Fruit fly (Drosophila melanogaster) whole organism, embryonic: ENCODE results near the gene Rhp.

Experiments used
- CG10959 ChIP-seq: fragments of 200-800 bp; sonication (Bioruptor generic); IDR thresholded peaks from 2 replicates; pipeline ENCODE4 v1.3.6; 2022; ENCODE audit warnings: missing biosample characterization, missing genetic modification characterization
- CG12219 ChIP-seq: fragments of 200-800 bp; sonication (Bioruptor generic); optimal IDR thresholded peaks from 3 replicates; lab custom pipeline; 2018; ENCODE audit warnings: missing biosample characterization, mild to moderate bottlenecking, missing genetic modification characterization
- CG13424 ChIP-seq: fragments of 200-800 bp; sonication (Bioruptor generic); optimal IDR thresholded peaks from 2 replicates; lab custom pipeline; 2019; ENCODE audit warnings: missing biosample characterization, mild to moderate bottlenecking, missing genetic modification characterization, moderate library complexity
- CG16813 ChIP-seq: fragments of 200-800 bp; sonication (Bioruptor generic); IDR thresholded peaks from 3 replicates; pipeline ENCODE4 v1.3.6; 2022; ENCODE audit warnings: missing biosample characterization, missing genetic modification characterization; ENCODE audit not compliant: partially characterized antibody
- CG16815 ChIP-seq: fragments of 200-800 bp; sonication (Bioruptor generic); optimal IDR thresholded peaks from 3 replicates; lab custom pipeline; 2017; ENCODE audit warnings: missing biosample characterization, mild to moderate bottlenecking, missing genetic modification characterization
- CG1832 ChIP-seq: fragments of 200-800 bp; sonication (Bioruptor generic); optimal IDR thresholded peaks from 2 replicates; lab custom pipeline; 2017; ENCODE audit warnings: missing biosample characterization, mild to moderate bottlenecking, missing genetic modification characterization, inconsistent platforms
- CG2120 ChIP-seq: fragments of 200-800 bp; sonication (Bioruptor generic); optimal IDR thresholded peaks from 3 replicates; lab custom pipeline; 2016; ENCODE audit warnings: missing biosample characterization, missing genetic modification characterization
- CG30403 ChIP-seq: fragments of 200-800 bp; sonication (Bioruptor generic); optimal IDR thresholded peaks from 3 replicates; lab custom pipeline; 2016; ENCODE audit warnings: missing biosample characterization, missing genetic modification characterization
- CG33213 ChIP-seq: fragments of 200-800 bp; sonication (Bioruptor generic); optimal IDR thresholded peaks from 3 replicates; lab custom pipeline; 2016; ENCODE audit warnings: missing biosample characterization, missing genetic modification characterization
- CG34422 ChIP-seq: fragments of 200-800 bp; sonication (Bioruptor generic); IDR thresholded peaks from 3 replicates; pipeline ENCODE4 v1.3.6; 2022; ENCODE audit warnings: missing biosample characterization, missing genetic modification characterization
- CG3995 ChIP-seq: fragments of 200-800 bp; sonication (Bioruptor generic); optimal IDR thresholded peaks from 3 replicates; lab custom pipeline; 2016; ENCODE audit warnings: missing biosample characterization, missing genetic modification characterization
- CG4707 ChIP-seq: fragments of 200-800 bp; sonication (Bioruptor generic); optimal IDR thresholded peaks from 2 replicates; lab custom pipeline; 2018; ENCODE audit warnings: missing biosample characterization, mild to moderate bottlenecking, missing genetic modification characterization, moderate library complexity
- CG6689 ChIP-seq: fragments of 200-800 bp; sonication (Bioruptor generic); IDR thresholded peaks from 2 replicates; pipeline ENCODE4 v1.3.6; 2022; ENCODE audit warnings: missing biosample characterization, missing genetic modification characterization
- CG8388 ChIP-seq: fragments of 200-800 bp; sonication (Bioruptor generic); optimal IDR thresholded peaks from 2 replicates; lab custom pipeline; 2019; ENCODE audit warnings: missing biosample characterization, mild to moderate bottlenecking, missing genetic modification characterization, moderate library complexity
- CG9437 ChIP-seq: fragments of 200-800 bp; sonication (Bioruptor generic); optimal IDR thresholded peaks from 2 replicates; lab custom pipeline; 2018; ENCODE audit warnings: missing biosample characterization, mild to moderate bottlenecking, missing genetic modification characterization
- Doc3 ChIP-seq: fragments of 200-800 bp; sonication (Bioruptor generic); IDR thresholded peaks from 3 replicates; pipeline ENCODE4 v1.3.6; 2022; ENCODE audit warnings: missing biosample characterization, missing genetic modification characterization; ENCODE audit not compliant: partially characterized antibody
- E2f2 ChIP-seq: fragments of 200-800 bp; sonication (Bioruptor generic); IDR thresholded peaks from 2 replicates; pipeline ENCODE4 v1.3.6; 2022; ENCODE audit warnings: missing biosample characterization, missing genetic modification characterization
- Eip74EF ChIP-seq, 2 experiments: fragments of 200-800 bp in 1 of 2; fragments of >200 bp in 1 of 2; sonication (Bioruptor generic) in 1 of 2; optimal IDR thresholded peaks; 2 replicates each; lab custom pipeline; 2017 to 2019; ENCODE audit warnings: missing biosample characterization in 2 of 2, missing genetic modification characterization in 2 of 2, mild to moderate bottlenecking in 1 of 2, moderate library complexity in 1 of 2
- HmgZ ChIP-seq: fragments of 200-800 bp; sonication (Bioruptor generic); optimal IDR thresholded peaks from 2 replicates; lab custom pipeline; 2018; ENCODE audit warnings: missing biosample characterization, mild to moderate bottlenecking, missing genetic modification characterization
- Hr3 ChIP-seq: fragments of 200-800 bp; sonication (Bioruptor generic); optimal IDR thresholded peaks from 3 replicates; lab custom pipeline; 2016; ENCODE audit warnings: missing biosample characterization, missing genetic modification characterization
- Kr ChIP-seq: fragments of 200-800 bp; sonication (Bioruptor generic); optimal IDR thresholded peaks from 2 replicates; lab custom pipeline; 2017; ENCODE audit warnings: missing biosample characterization, mild to moderate bottlenecking, missing genetic modification characterization
- MBD-R2 ChIP-seq: fragments of 200-800 bp; sonication (Bioruptor generic); IDR thresholded peaks from 2 replicates; pipeline ENCODE4 v1.3.6; 2022; ENCODE audit warnings: missing biosample characterization, missing genetic modification characterization
- Myb ChIP-seq: fragments of 200-800 bp; sonication (Bioruptor generic); optimal IDR thresholded peaks from 2 replicates; lab custom pipeline; 2016; ENCODE audit warnings: missing biosample characterization, missing genetic modification characterization
- Rfx ChIP-seq: fragments of 200-800 bp; sonication (Bioruptor generic); IDR thresholded peaks from 2 replicates; pipeline ENCODE4 v1.3.6; 2022; ENCODE audit warnings: missing biosample characterization, missing genetic modification characterization
- Sry-δ ChIP-seq: fragments of 200-800 bp; sonication (Bioruptor generic); optimal IDR thresholded peaks from 2 replicates; lab custom pipeline; 2016; ENCODE audit warnings: missing biosample characterization, missing genetic modification characterization
- ato ChIP-seq: fragments of 200-800 bp; sonication (Bioruptor generic); IDR thresholded peaks from 2 replicates; pipeline ENCODE4 v1.3.6; 2022; ENCODE audit warnings: missing biosample characterization, missing genetic modification characterization; ENCODE audit not compliant: partially characterized antibody
- bbx ChIP-seq: fragments of 200-800 bp; sonication (Bioruptor generic); IDR thresholded peaks from 2 replicates; pipeline ENCODE4 v1.3.6; 2022; ENCODE audit warnings: missing biosample characterization, missing genetic modification characterization; ENCODE audit not compliant: partially characterized antibody
- chif ChIP-seq, 2 experiments: fragments of 200-800 bp; sonication (Bioruptor generic); optimal IDR thresholded peaks; 3 replicates each; lab custom pipeline; 2016; ENCODE audit warnings: missing biosample characterization in 2 of 2, missing genetic modification characterization in 2 of 2
- da ChIP-seq: fragments of 200-800 bp; sonication (Bioruptor generic); optimal IDR thresholded peaks from 2 replicates; lab custom pipeline; 2016; ENCODE audit warnings: missing biosample characterization, missing genetic modification characterization
- dmrt99B ChIP-seq: fragments of 200-800 bp; sonication (Bioruptor generic); optimal IDR thresholded peaks from 2 replicates; lab custom pipeline; 2018; ENCODE audit warnings: missing biosample characterization, mild to moderate bottlenecking, missing genetic modification characterization, moderate library complexity
- dysf ChIP-seq: fragments of 200-800 bp; sonication (Bioruptor generic); IDR thresholded peaks from 3 replicates; pipeline ENCODE4 v1.3.6; 2022; ENCODE audit warnings: missing biosample characterization, missing genetic modification characterization
- eve ChIP-seq, 2 experiments: fragments of >200 bp; optimal IDR thresholded peaks; 2 replicates each; lab custom pipeline; 2017; ENCODE audit warnings: missing biosample characterization in 2 of 2, missing genetic modification characterization in 2 of 2
- eyg ChIP-seq: fragments of 200-800 bp; sonication (Bioruptor generic); optimal IDR thresholded peaks from 3 replicates; lab custom pipeline; 2016; ENCODE audit warnings: missing biosample characterization, missing genetic modification characterization
- fd3F ChIP-seq: fragments of 200-800 bp; sonication (Bioruptor generic); optimal IDR thresholded peaks from 2 replicates; lab custom pipeline; 2018; ENCODE audit warnings: missing biosample characterization, mild to moderate bottlenecking, missing genetic modification characterization, moderate library complexity
- gfzf ChIP-seq: fragments of 200-800 bp; sonication (Bioruptor generic); optimal IDR thresholded peaks from 2 replicates; lab custom pipeline; 2016; ENCODE audit warnings: missing biosample characterization, mild to moderate bottlenecking, missing genetic modification characterization, moderate library complexity
- gsb ChIP-seq: fragments of 200-800 bp; sonication (Bioruptor generic); IDR thresholded peaks from 2 replicates; pipeline ENCODE4 v1.3.6; 2022; ENCODE audit warnings: missing biosample characterization, missing genetic modification characterization
- hkb ChIP-seq, 2 experiments: fragments of 200-800 bp in 1 of 2; fragments of >200 bp in 1 of 2; sonication (Bioruptor generic) in 1 of 2; IDR thresholded peaks in 1 of 2; optimal IDR thresholded peaks in 1 of 2; 2 replicates each; pipeline versions ENCODE4 v1.3.6 to Lab custom; 2017 to 2022; ENCODE audit warnings: missing biosample characterization in 1 of 2, missing genetic modification characterization in 1 of 2
- insv ChIP-seq, 2 experiments: fragments of 200-800 bp; sonication (Bioruptor generic); optimal IDR thresholded peaks; 3 replicates each; lab custom pipeline; 2016 to 2018; ENCODE audit warnings: missing biosample characterization in 2 of 2, missing genetic modification characterization in 2 of 2
- inv ChIP-seq: fragments of 200-800 bp; sonication (Bioruptor generic); IDR thresholded peaks from 2 replicates; pipeline ENCODE4 v1.3.6; 2022; ENCODE audit warnings: missing biosample characterization, missing genetic modification characterization; ENCODE audit not compliant: partially characterized antibody
- peb ChIP-seq: fragments of 200-800 bp; sonication (Bioruptor generic); IDR thresholded peaks from 2 replicates; pipeline ENCODE4 v1.3.6; 2022; ENCODE audit warnings: missing biosample characterization, missing genetic modification characterization
- pita ChIP-seq: fragments of 200-800 bp; sonication (Bioruptor generic); optimal IDR thresholded peaks from 2 replicates; lab custom pipeline; 2017; ENCODE audit warnings: missing biosample characterization, mild to moderate bottlenecking, missing genetic modification characterization
- pnt ChIP-seq: fragments of 200-800 bp; sonication (Bioruptor generic); optimal IDR thresholded peaks from 3 replicates; lab custom pipeline; 2016; ENCODE audit warnings: missing biosample characterization, missing genetic modification characterization
- pzg ChIP-seq: fragments of 200-800 bp; sonication (Bioruptor generic); optimal IDR thresholded peaks from 3 replicates; lab custom pipeline; 2018; ENCODE audit warnings: missing biosample characterization, mild to moderate bottlenecking, missing genetic modification characterization, moderate library complexity
- rib ChIP-seq: fragments of 200-800 bp; sonication (Bioruptor generic); IDR thresholded peaks from 2 replicates; pipeline ENCODE4 v1.3.6; 2022; ENCODE audit warnings: missing biosample characterization, missing genetic modification characterization
- slbo ChIP-seq: fragments of 200-800 bp; sonication (Bioruptor generic); IDR thresholded peaks from 2 replicates; pipeline ENCODE4 v1.3.6; 2022; ENCODE audit warnings: missing biosample characterization, missing genetic modification characterization
- sob ChIP-seq: fragments of 200-800 bp; sonication (Bioruptor generic); IDR thresholded peaks from 2 replicates; pipeline ENCODE4 v1.3.6; 2022; ENCODE audit warnings: missing biosample characterization, missing genetic modification characterization
- tgo ChIP-seq: fragments of 200-800 bp; sonication (Bioruptor generic); IDR thresholded peaks from 3 replicates; pipeline ENCODE4 v1.3.6; 2022; ENCODE audit warnings: missing biosample characterization, missing genetic modification characterization
- tna ChIP-seq: fragments of 200-800 bp; sonication (Bioruptor generic); IDR thresholded peaks from 2 replicates; pipeline ENCODE4 v1.3.6; 2022; ENCODE audit warnings: missing biosample characterization, missing genetic modification characterization; ENCODE audit not compliant: partially characterized antibody
- unc-4 ChIP-seq: fragments of 200-800 bp; sonication (Bioruptor generic); IDR thresholded peaks from 2 replicates; pipeline ENCODE4 v1.3.6; 2022; ENCODE audit warnings: missing biosample characterization, missing genetic modification characterization; ENCODE audit not compliant: partially characterized antibody
- vnd ChIP-seq: fragments of 200-800 bp; sonication (Bioruptor generic); IDR thresholded peaks from 3 replicates; pipeline ENCODE4 v1.3.6; 2022; ENCODE audit warnings: missing biosample characterization, missing genetic modification characterization; ENCODE audit not compliant: partially characterized antibody

Rhp gene

dm6 chrX:15762723-15763122 is 26.0 kb upstream of the Rhp start, which contains the start of gene Polr3A (continued):
- no peak for TF ChIP-seq hkb (optimal IDR thresholded peaks at IDR 0.05; lab: Kevin White, UChicago)
- TF ChIP-seq hkb (GFP tag; IDR thresholded peaks at IDR 0.05; lab: Robert Waterston, UW): no peak
- peak; percentile 63 for TF ChIP-seq CG16813 (GFP tag; lab: Robert Waterston, UW)
- TF ChIP-seq CG9437 (GFP tag; lab: Kevin White, UChicago): peak; percentile 41
- TF ChIP-seq CG30403 (GFP tag; lab: Kevin White, UChicago): no peak
- 0 out of 2 replicates have a peak, but pooled peaks have one; percentile 39 for TF ChIP-seq tna (GFP tag; lab: Robert Waterston, UW)
- no peak for TF ChIP-seq CG6689
- no peak for TF ChIP-seq CG16815
- 0 out of 3 replicates have a peak, but pooled peaks have one; percentile 25 for TF ChIP-seq vnd
- TF ChIP-seq CG3995 (GFP tag; lab: Kevin White, UChicago): peak; percentile 4
- no peak for TF ChIP-seq fd3F (GFP tag; lab: Kevin White, UChicago)
- TF ChIP-seq gsb (GFP tag; lab: Robert Waterston, UW): no peak
- TF ChIP-seq bbx: peak; percentile 77
- peak; percentile 90 for TF ChIP-seq MBD-R2 (GFP tag; lab: Robert Waterston, UW)
- TF ChIP-seq chif (GFP tag; optimal IDR thresholded peaks at IDR 0.05; lab: Kevin White, UChicago): no peak
- TF ChIP-seq CG12219 (GFP tag; lab: Kevin White, UChicago): no peak
- TF ChIP-seq Kr: no peak
- no peak for TF ChIP-seq CG4707 (GFP tag; lab: Kevin White, UChicago)
- TF ChIP-seq inv (GFP tag; lab: Robert Waterston, UW): peak; percentile 31; the same call in 1 of the 2 replicates
- TF ChIP-seq Doc3 (GFP tag; lab: Robert Waterston, UW): 0 out of 3 replicates have a peak, but pooled peaks have one; percentile 38
- TF ChIP-seq CG10959 (GFP tag; lab: Robert Waterston, UW): no peak
- TF ChIP-seq E2f2 (GFP tag; lab: Robert Waterston, UW): peak; percentile 78
- TF ChIP-seq ato (GFP tag; lab: Robert Waterston, UW): peak; percentile 49
- no peak for TF ChIP-seq pita (GFP tag; lab: Kevin White, UChicago)
- no peak for TF ChIP-seq slbo (GFP tag; lab: Robert Waterston, UW)
- TF ChIP-seq CG13424 (tag; lab: Kevin White, UChicago): no peak
- peak; percentile 24 for TF ChIP-seq Sry-δ
- peak; percentile 61; the same call in 1 of the 2 replicates for TF ChIP-seq unc-4 (GFP tag; lab: Robert Waterston, UW)
- TF ChIP-seq sob (GFP tag; lab: Robert Waterston, UW): no peak
- no peak for TF ChIP-seq tgo
- peak; percentile 67 for TF ChIP-seq gfzf (GFP tag; lab: Kevin White, UChicago)
- TF ChIP-seq peb: no peak
- TF ChIP-seq CG1832: no peak
- TF ChIP-seq pnt (GFP tag; lab: Kevin White, UChicago): no peak
- no peak for TF ChIP-seq Eip74EF (GFP tag; optimal IDR thresholded peaks at IDR 0.05; lab: Kevin White, UChicago)
- peak; percentile 11 for TF ChIP-seq HmgZ (tag; lab: Kevin White, UChicago)
- no peak for TF ChIP-seq dmrt99B (tag; lab: Kevin White, UChicago)
- TF ChIP-seq pzg (GFP tag; lab: Kevin White, UChicago): peak; percentile 63
- TF ChIP-seq eyg (GFP tag; lab: Kevin White, UChicago): no peak
- TF ChIP-seq CG2120: no peak
- TF ChIP-seq Rfx (GFP tag; lab: Robert Waterston, UW): 0 out of 2 replicates have a peak, but pooled peaks have one; percentile 31
- peak; percentile 36; the same call in 1 of the 3 replicates for TF ChIP-seq CG34422
- TF ChIP-seq eve (GFP tag; optimal IDR thresholded peaks at IDR 0.05; lab: Kevin White, UChicago): no peak
- TF ChIP-seq rib (GFP tag; lab: Robert Waterston, UW): no peak
- TF ChIP-seq dysf (GFP tag; lab: Robert Waterston, UW): no peak
- no peak for TF ChIP-seq da
- TF ChIP-seq CG8388 (GFP tag; lab: Kevin White, UChicago): no peak
- peak; percentile 89 to 99 for TF ChIP-seq insv (GFP tag; optimal IDR thresholded peaks at IDR 0.05; lab: Kevin White, UChicago)
- TF ChIP-seq Myb (GFP tag; lab: Kevin White, UChicago): peak; percentile 15
- no peak for TF ChIP-seq Hr3
- TF ChIP-seq CG33213: no peak
